Fruit fly (Drosophila melanogaster) whole organism, wandering third instar larva: ENCODE measurements around the gene Flacc.

Experiments used
- Abd-B ChIP-seq: fragments of >200 bp; optimal IDR thresholded peaks from 2 replicates; lab custom pipeline; 2017; ENCODE audit warnings: missing biosample characterization, missing genetic modification characterization
- CG32264 ChIP-seq: fragments of 200-800 bp; sonication (Bioruptor generic); optimal IDR thresholded peaks from 2 replicates; lab custom pipeline; 2016; ENCODE audit warnings: missing biosample characterization, missing genetic modification characterization
- CG9705 ChIP-seq: fragments of 200-800 bp; sonication (Bioruptor generic); optimal IDR thresholded peaks from 2 replicates; lab custom pipeline; 2018; ENCODE audit warnings: missing biosample characterization, mild to moderate bottlenecking, missing genetic modification characterization
- Dfd ChIP-seq: fragments of >200 bp; optimal IDR thresholded peaks from 2 replicates; lab custom pipeline; 2017; ENCODE audit warnings: missing biosample characterization, missing genetic modification characterization
- Dif ChIP-seq: fragments of 200-275, 200-300 bp; sonication (Bioruptor generic); optimal IDR thresholded peaks from 2 replicates; lab custom pipeline; 2018; ENCODE audit warnings: missing biosample characterization, missing genetic modification characterization; ENCODE audit not compliant: partially characterized antibody
- HLH106 ChIP-seq: fragments of 200-800 bp; optimal IDR thresholded peaks from 3 replicates; lab custom pipeline; 2019; ENCODE audit warnings: missing biosample characterization, mild to moderate bottlenecking, missing genetic modification characterization, moderate library complexity
- Hr78 ChIP-seq: fragments of >200 bp; optimal IDR thresholded peaks from 2 replicates; lab custom pipeline; 2017; ENCODE audit warnings: missing biosample characterization, missing genetic modification characterization
- Hr83 ChIP-seq: fragments of 200-300 bp; sonication (Bioruptor generic); optimal IDR thresholded peaks from 2 replicates; lab custom pipeline; 2016; ENCODE audit warnings: missing biosample characterization, mild to moderate bottlenecking, missing genetic modification characterization, moderate library complexity; ENCODE audit not compliant: poor library complexity, severe bottlenecking
- Mio ChIP-seq: sonication (Bioruptor generic); optimal IDR thresholded peaks from 2 replicates; lab custom pipeline; 2016; ENCODE audit warnings: missing biosample characterization, missing genetic modification characterization
- N ChIP-seq: fragments of >200 bp; optimal IDR thresholded peaks from 2 replicates; lab custom pipeline; 2018; ENCODE audit warnings: missing biosample characterization, missing external identifiers, missing genetic modification characterization
- OdsH ChIP-seq: fragments of 200-800 bp; sonication (Bioruptor generic); optimal IDR thresholded peaks from 2 replicates; lab custom pipeline; 2016; ENCODE audit warnings: missing biosample characterization, mild to moderate bottlenecking, missing genetic modification characterization
- Rel ChIP-seq, 2 experiments: fragments of 200-800 bp; sonication (Bioruptor generic) in 1 of 2; optimal IDR thresholded peaks; 2 replicates in 1 of 2; 3 replicates in 1 of 2; lab custom pipeline; 2016 to 2019; ENCODE audit warnings: mild to moderate bottlenecking in 2 of 2, missing biosample characterization in 2 of 2, missing genetic modification characterization in 2 of 2, moderate library complexity in 1 of 2
- Sp1 ChIP-seq: fragments of 200-800 bp; sonication (Bioruptor generic); optimal IDR thresholded peaks from 3 replicates; lab custom pipeline; 2019; ENCODE audit warnings: missing biosample characterization, mild to moderate bottlenecking, missing genetic modification characterization, moderate library complexity
- br ChIP-seq: fragments of 200-800 bp; sonication (Bioruptor generic); optimal IDR thresholded peaks from 2 replicates; lab custom pipeline; 2016; ENCODE audit warnings: missing biosample characterization, missing genetic modification characterization
- dl ChIP-seq, 2 experiments: fragments of 175-275, 200-275 bp in 1 of 2; fragments of 200-275 bp in 1 of 2; sonication (Bioruptor generic); optimal IDR thresholded peaks; lab custom pipeline; 2018; ENCODE audit warnings: mild to moderate bottlenecking in 2 of 2, missing biosample characterization in 2 of 2, missing genetic modification characterization in 2 of 2, moderate library complexity in 2 of 2; ENCODE audit not compliant: partially characterized antibody in 2 of 2, insufficient read depth in 1 of 2
- dmrt93B ChIP-seq: fragments of 200-800 bp; sonication (Bioruptor generic); optimal IDR thresholded peaks from 2 replicates; lab custom pipeline; 2018; ENCODE audit warnings: missing biosample characterization, mild to moderate bottlenecking, missing genetic modification characterization
- dsf ChIP-seq: sonication (Bioruptor generic); optimal IDR thresholded peaks from 2 replicates; lab custom pipeline; 2016; ENCODE audit warnings: missing biosample characterization, missing genetic modification characterization, borderline replicate concordance
- ey ChIP-seq: fragments of 200-800 bp; sonication (Bioruptor generic); optimal IDR thresholded peaks from 2 replicates; lab custom pipeline; 2016; ENCODE audit warnings: missing biosample characterization, missing genetic modification characterization
- foxo ChIP-seq, 2 experiments: fragments of 200-800 bp; sonication (Bioruptor generic); optimal IDR thresholded peaks; 2 replicates in 1 of 2; 3 replicates in 1 of 2; lab custom pipeline; 2016 to 2017; ENCODE audit warnings: missing biosample characterization in 2 of 2, missing genetic modification characterization in 2 of 2
- fru ChIP-seq: fragments of 200-800 bp; sonication (Bioruptor generic); optimal IDR thresholded peaks from 3 replicates; lab custom pipeline; 2016; ENCODE audit warnings: missing biosample characterization, mild to moderate bottlenecking, missing genetic modification characterization
- h ChIP-seq: fragments of 200-800 bp; sonication (Bioruptor generic); optimal IDR thresholded peaks from 3 replicates; lab custom pipeline; 2016; ENCODE audit warnings: missing biosample characterization, mild to moderate bottlenecking, missing genetic modification characterization
- jim ChIP-seq: fragments of 175-275, 200-325 bp; sonication (Bioruptor generic); optimal IDR thresholded peaks from 2 replicates; lab custom pipeline; 2016; ENCODE audit warnings: missing biosample characterization, mild to moderate bottlenecking, missing genetic modification characterization
- lola ChIP-seq: fragments of >200 bp; optimal IDR thresholded peaks from 2 replicates; lab custom pipeline; 2017; ENCODE audit warnings: missing biosample characterization, missing genetic modification characterization
- pan ChIP-seq: fragments of >200 bp; optimal IDR thresholded peaks from 2 replicates; lab custom pipeline; 2017
- psq ChIP-seq: fragments of 200-800 bp; sonication (Bioruptor generic); optimal IDR thresholded peaks from 3 replicates; lab custom pipeline; 2017; ENCODE audit warnings: missing biosample characterization, mild to moderate bottlenecking, missing genetic modification characterization, moderate library complexity
- rgr ChIP-seq: fragments of 200-800 bp; sonication (Bioruptor generic); optimal IDR thresholded peaks from 3 replicates; lab custom pipeline; 2016; ENCODE audit warnings: missing biosample characterization, mild to moderate bottlenecking, missing genetic modification characterization
- sage ChIP-seq: fragments of 200-800 bp; sonication (Bioruptor generic); optimal IDR thresholded peaks from 2 replicates; lab custom pipeline; 2016; ENCODE audit warnings: missing biosample characterization, mild to moderate bottlenecking, missing genetic modification characterization
- sv ChIP-seq: fragments of 200-800 bp; sonication (Bioruptor generic); optimal IDR thresholded peaks from 3 replicates; lab custom pipeline; 2016; ENCODE audit warnings: missing biosample characterization, missing genetic modification characterization
- tai ChIP-seq: sonication (Bioruptor generic); optimal IDR thresholded peaks from 2 replicates; lab custom pipeline; 2016; ENCODE audit warnings: missing biosample characterization, missing genetic modification characterization
- woc ChIP-seq: sonication (Bioruptor generic); optimal IDR thresholded peaks from 2 replicates; lab custom pipeline; 2016; ENCODE audit warnings: missing biosample characterization, mild to moderate bottlenecking, missing genetic modification characterization

The Flacc gene

dm6 chrX:18860074-18860473, 33.4 kb downstream of the Flacc start, which contains the start of gene CG32544:
Gene CG32544 (plus strand): TSS chrX:18860284.
- no peak for TF ChIP-seq foxo (GFP tag; optimal IDR thresholded peaks at IDR 0.05; lab: Kevin White, UChicago)

- TF ChIP-seq N (GFP tag; lab: Kevin White, UChicago) (peak; percentile 31), dmrt93B (GFP tag; lab: Kevin White, UChicago) (no peak), Hr78 (GFP tag; lab: Kevin White, UChicago) (peak; percentile 16), tai (GFP tag; lab: Kevin White, UChicago) (no peak)
- TF ChIP-seq, all 38 proteins: peak for 2
These were observed 35.5 kb downstream of the Flacc start, which contains the start of gene Usp39 for dm6 chrX:18857916-18858315. Gene Usp39 (plus strand): TSS chrX:18858203.

DNA sequence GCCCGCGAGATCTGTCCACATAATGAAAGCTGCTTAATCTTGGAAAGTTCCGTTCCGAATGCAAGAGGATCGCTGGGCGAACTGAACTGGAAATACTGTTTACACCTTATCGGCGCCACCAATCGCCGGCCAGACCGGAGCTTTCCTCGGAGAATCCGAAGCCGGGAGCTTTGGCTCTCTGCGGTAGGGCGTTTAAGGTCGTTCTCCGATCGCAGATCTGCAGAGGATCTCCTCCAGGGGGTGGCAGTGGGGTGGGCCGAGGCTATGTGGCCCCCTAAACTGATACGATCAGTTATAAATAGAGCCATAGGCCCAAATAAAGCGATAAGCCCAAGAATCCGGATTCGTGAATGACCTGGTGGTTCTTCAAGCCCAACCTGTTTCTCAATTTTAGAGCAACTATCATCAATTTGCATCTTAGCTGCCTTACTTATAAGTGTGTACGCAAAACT, 36.1 kb downstream of the Flacc start, which contains the start of gene CG7322:
Gene CG7322, minus strand, starts transcription at position 402 of the 452 bp plus-strand sequence.
- TF ChIP-seq Rel (GFP tag; optimal IDR thresholded peaks at IDR 0.05; lab: Kevin White, UChicago) (no peak), Rel (tag; optimal IDR thresholded peaks at IDR 0.05; lab: Kevin White, UChicago) (peak; percentile 2), lola (GFP tag; lab: Kevin White, UChicago) (no peak)

DNA sequence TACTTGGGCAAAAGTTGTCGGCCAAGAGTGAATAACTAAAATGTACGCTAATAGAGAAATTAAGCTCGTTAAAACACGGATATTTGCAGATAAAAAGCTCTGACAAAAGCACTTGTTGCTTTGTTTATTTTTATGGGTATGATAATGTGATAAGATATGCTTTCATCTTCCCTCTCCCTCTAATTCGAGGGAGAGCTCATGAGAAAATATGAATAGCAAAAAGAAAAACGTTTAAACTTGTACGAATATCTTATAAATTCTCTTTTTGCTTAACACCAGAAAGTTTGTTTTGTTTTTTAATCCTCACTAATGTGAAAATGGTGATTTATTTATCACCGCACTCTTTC, 44.4 kb downstream of the Flacc start:
- TF ChIP-seq CG9705 (GFP tag; lab: Kevin White, UChicago) (no peak), h (GFP tag; lab: Kevin White, UChicago) (no peak), Abd-B (GFP tag; lab: Kevin White, UChicago) (no peak), CG32264 (no peak), Hr83 (GFP tag; lab: Kevin White, UChicago) (no peak), sv (no peak), Sp1 (GFP tag; lab: Kevin White, UChicago) (no peak), ey (GFP tag; lab: Kevin White, UChicago) (no peak), HLH106 (tag; lab: Kevin White, UChicago) (no peak), Dif (GFP tag; lab: Kevin White, UChicago) (no peak), psq (GFP tag; lab: Kevin White, UChicago) (no peak), fru (GFP tag; lab: Kevin White, UChicago) (no peak), Dfd (no peak), jim (no peak), dsf (no peak), pan (lab: Kevin White, UChicago) (no peak)

dm6 chrX:18848338-18849021, 45.0 kb downstream of the Flacc start, which contains the start of gene shop:
Gene shop (minus strand): TSS chrX:18848566.
- no peak for TF ChIP-seq jim
- TF ChIP-seq woc (GFP tag; lab: Kevin White, UChicago) = peak; percentile 92
- TF ChIP-seq ey (GFP tag; lab: Kevin White, UChicago) = peak; percentile 81
- peak; percentile 89 for TF ChIP-seq Sp1 (GFP tag; lab: Kevin White, UChicago)
- peak; percentile 81 for TF ChIP-seq dmrt93B (GFP tag; lab: Kevin White, UChicago)
- TF ChIP-seq sv = peak; percentile 77
- peak; percentile 86 for TF ChIP-seq fru (GFP tag; lab: Kevin White, UChicago)
- peak; percentile 13 for TF ChIP-seq Mio (GFP tag; lab: Kevin White, UChicago)
- TF ChIP-seq Rel (GFP tag; optimal IDR thresholded peaks at IDR 0.05; lab: Kevin White, UChicago) = no peak
- peak; percentile 57 for TF ChIP-seq Rel (tag; optimal IDR thresholded peaks at IDR 0.05; lab: Kevin White, UChicago)
- TF ChIP-seq lola (GFP tag; lab: Kevin White, UChicago) = no peak
- TF ChIP-seq dsf = no peak
- peak; percentile 80 for TF ChIP-seq OdsH (GFP tag; lab: Kevin White, UChicago)
- TF ChIP-seq psq (GFP tag; lab: Kevin White, UChicago) = peak; percentile 81
- TF ChIP-seq h (GFP tag; lab: Kevin White, UChicago) = peak; percentile 81
- TF ChIP-seq CG9705 (GFP tag; lab: Kevin White, UChicago) = peak; percentile 83
- peak; percentile 85 for TF ChIP-seq Hr83 (GFP tag; lab: Kevin White, UChicago)
- TF ChIP-seq rgr (GFP tag; lab: Kevin White, UChicago) = peak; percentile 84
- no peak for TF ChIP-seq sage (GFP tag; lab: Kevin White, UChicago)
- TF ChIP-seq CG32264 = no peak
- no peak for TF ChIP-seq dl (GFP tag; optimal IDR thresholded peaks at IDR 0.05; lab: Kevin White, UChicago; ENCODE audit: insufficient read depth in 1 of 2, partially characterized antibody in 2 of 2)
- TF ChIP-seq foxo (GFP tag; optimal IDR thresholded peaks at IDR 0.05; lab: Kevin White, UChicago) = peak in 1 of 2 experiments; percentile 88
- peak; percentile 89 for TF ChIP-seq HLH106 (tag; lab: Kevin White, UChicago)
- TF ChIP-seq br (GFP tag; lab: Kevin White, UChicago) = peak; percentile 75
